Worm (Caenorhabditis elegans): ENCODE results near the gene fbxa-64.

The fbxa-64 gene

DNA sequence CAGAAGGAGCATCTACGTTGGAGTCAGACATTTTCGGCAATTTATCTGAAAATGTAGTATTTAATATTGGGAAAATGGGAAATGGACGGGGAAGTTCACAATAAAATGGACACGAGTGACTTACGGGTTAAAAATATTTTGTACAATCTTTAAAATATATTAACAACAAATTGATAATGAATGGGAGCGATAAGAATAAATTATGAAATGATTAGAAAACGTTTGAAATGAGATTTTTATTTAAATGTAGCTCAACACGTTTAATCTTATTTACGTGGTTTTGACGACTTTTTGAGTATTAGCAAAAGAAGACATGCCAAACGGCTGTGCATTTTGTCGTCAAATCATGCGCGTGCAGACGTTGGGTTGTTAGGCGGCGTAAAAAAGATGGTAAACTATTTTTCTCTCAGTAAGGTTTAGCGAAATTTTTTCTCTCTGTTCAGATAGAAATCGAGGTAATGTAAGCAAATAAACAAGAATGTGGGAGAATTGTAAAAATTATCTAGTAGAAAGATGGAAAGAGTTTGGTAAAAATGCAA is at the start of gene fbxa-64:
Gene fbxa-64, minus strand, starts transcription at position 51 of the 539 bp plus-strand sequence.
- peak in 2 of 3 experiments; percentile 26 to 53 for TF ChIP-seq dpl-1 (GFP tag; optimal IDR thresholded peaks at IDR 0.05)
- peak; percentile 50 for TF ChIP-seq mep-1 (tag; optimal IDR thresholded peaks at IDR 0.05)
- no peak for TF ChIP-seq aly-2 (tag; optimal IDR thresholded peaks at IDR 0.05)
- no peak for TF ChIP-seq ceh-82 (tag; optimal IDR thresholded peaks at IDR 0.05)
- no peak for TF ChIP-seq unc-62 (GFP tag; optimal IDR thresholded peaks at IDR 0.05)
- TF ChIP-seq ama-1 (optimal IDR thresholded peaks at IDR 0.05): no peak
- peak; percentile 44 for TF ChIP-seq snu-23 (GFP tag; optimal IDR thresholded peaks at IDR 0.05)
- TF ChIP-seq nhr-28 (tag; optimal IDR thresholded peaks at IDR 0.05): no peak
- peak; percentile 10 for TF ChIP-seq nhr-20 (tag; optimal IDR thresholded peaks at IDR 0.05)
- TF ChIP-seq lir-3 (tag; optimal IDR thresholded peaks at IDR 0.05; ENCODE audit: poor library complexity): no peak
- TF ChIP-seq sptf-1 (tag; optimal IDR thresholded peaks at IDR 0.05): no peak
- TF ChIP-seq C04F5.9 (tag; optimal IDR thresholded peaks at IDR 0.05): no peak
- no peak for TF ChIP-seq vab-15 (tag; optimal IDR thresholded peaks at IDR 0.05)
- TF ChIP-seq swsn-7 (tag; optimal IDR thresholded peaks at IDR 0.05): peak; percentile 7
- peak; percentile 14 for TF ChIP-seq blmp-1 (tag; optimal IDR thresholded peaks at IDR 0.05)
- TF ChIP-seq ets-5 (GFP tag; IDR thresholded peaks at IDR 0.05): no peak
- TF ChIP-seq Y116A8C.19 (tag; optimal IDR thresholded peaks at IDR 0.05; ENCODE audit: borderline replicate concordance): no peak
- TF ChIP-seq elt-3 (tag; optimal IDR thresholded peaks at IDR 0.05): no peak
- peak; percentile 21 for TF ChIP-seq nhr-47 (tag; optimal IDR thresholded peaks at IDR 0.05)
- TF ChIP-seq lin-35 (GFP tag; optimal IDR thresholded peaks at IDR 0.05): peak; percentile 27 to 46
- TF ChIP-seq ceh-90 (tag; optimal IDR thresholded peaks at IDR 0.05): no peak
- TF ChIP-seq efl-1 (optimal IDR thresholded peaks at IDR 0.05): peak; percentile 24 to 38
- TF ChIP-seq efl-1 (GFP tag; optimal IDR thresholded peaks at IDR 0.05 in 1 of 2): peak; percentile 39 to 94
- TF ChIP-seq lsy-2 (tag; optimal IDR thresholded peaks at IDR 0.05): peak in 1 of 2 experiments; percentile 2
- TF ChIP-seq tlp-1 (tag; optimal IDR thresholded peaks at IDR 0.05): no peak
- TF ChIP-seq F16B12.6 (tag; optimal IDR thresholded peaks at IDR 0.05): peak; percentile 83
- no peak for TF ChIP-seq hpl-2 (GFP tag; optimal IDR thresholded peaks at IDR 0.05)
- no peak for TF ChIP-seq grh-1 (GFP tag; IDR thresholded peaks at IDR 0.05)
- no peak for TF ChIP-seq ceh-88 (GFP tag; IDR thresholded peaks at IDR 0.05)
- TF ChIP-seq ces-1 (GFP tag; optimal IDR thresholded peaks at IDR 0.05): no peak
- TF ChIP-seq nhr-71 (tag; optimal IDR thresholded peaks at IDR 0.05): peak; percentile 21
- no peak for TF ChIP-seq efl-3 (GFP tag; optimal IDR thresholded peaks at IDR 0.05)

DNA sequence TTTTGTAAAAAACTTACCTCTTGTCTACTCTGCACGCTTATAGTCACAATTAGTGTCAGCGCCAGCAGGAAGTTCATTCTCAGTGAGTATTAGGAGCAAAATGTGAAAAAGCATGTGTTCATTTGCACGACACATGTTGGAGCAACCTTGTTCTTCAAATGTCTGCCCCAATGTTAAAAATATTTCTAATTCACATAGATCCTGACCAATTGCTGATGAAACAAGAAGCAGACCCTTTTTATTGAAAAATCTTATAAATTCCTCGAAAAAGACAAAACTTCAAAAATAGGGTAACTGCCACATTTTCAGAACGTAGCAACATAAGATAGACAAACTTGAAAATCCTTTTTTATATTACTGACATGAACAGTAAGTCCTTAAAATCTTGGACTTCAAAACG is 46.2 kb upstream of the fbxa-64 start, which contains the start of gene C17B7.8:
Gene C17B7.8, minus strand, starts transcription at position 101 of the 400 bp plus-strand sequence.
- TF ChIP-seq unc-30 (tag; optimal IDR thresholded peaks at IDR 0.05) (no peak), skn-1 (tag; optimal IDR thresholded peaks at IDR 0.05) (no peak), egl-27 (tag; optimal IDR thresholded peaks at IDR 0.05) (no peak), ceh-82 (tag; optimal IDR thresholded peaks at IDR 0.05) (no peak), tlp-1 (tag; optimal IDR thresholded peaks at IDR 0.05) (no peak), elt-2 (tag; optimal IDR thresholded peaks at IDR 0.05) (no peak), zip-4 (GFP tag; optimal IDR thresholded peaks at IDR 0.05) (no peak), alr-1 (tag; optimal IDR thresholded peaks at IDR 0.05; ENCODE audit: borderline replicate concordance) (no peak), egl-13 (tag; optimal IDR thresholded peaks at IDR 0.05) (no peak)

ce11 chrV:3320432-3320831 is 42.5 kb upstream of the fbxa-64 start, which contains the start of gene C17B7.14:
TSS of gene C17B7.14 (minus strand) at chrV:3320532.
- TF ChIP-seq lin-39 (tag; optimal IDR thresholded peaks at IDR 0.05): no peak
- no peak for TF ChIP-seq nhr-84 (tag; optimal IDR thresholded peaks at IDR 0.05)
- TF ChIP-seq unc-86 (tag; optimal IDR thresholded peaks at IDR 0.05): no peak
- TF ChIP-seq mdl-1 (tag; optimal IDR thresholded peaks at IDR 0.05): no peak
- TF ChIP-seq ztf-11 (tag; optimal IDR thresholded peaks at IDR 0.05): no peak
- no peak for TF ChIP-seq egl-13 (tag; optimal IDR thresholded peaks at IDR 0.05)
- no peak for TF ChIP-seq egl-27 (tag; optimal IDR thresholded peaks at IDR 0.05)
- TF ChIP-seq lir-3 (tag; optimal IDR thresholded peaks at IDR 0.05; ENCODE audit: poor library complexity): no peak
- TF ChIP-seq isw-1 (GFP tag; IDR thresholded peaks at IDR 0.05): no peak
- TF ChIP-seq tbx-2 (tag; optimal IDR thresholded peaks at IDR 0.05): no peak
- TF ChIP-seq nhr-20 (tag; optimal IDR thresholded peaks at IDR 0.05): no peak
- no peak for TF ChIP-seq ama-1 (optimal IDR thresholded peaks at IDR 0.05)
- no peak for TF ChIP-seq irx-1 (tag; optimal IDR thresholded peaks at IDR 0.05)
- no peak for TF ChIP-seq mab-9 (GFP tag; IDR thresholded peaks at IDR 0.05)
- TF ChIP-seq sox-4 (tag; optimal IDR thresholded peaks at IDR 0.05): no peak
- no peak for TF ChIP-seq nhr-237 (tag; optimal IDR thresholded peaks at IDR 0.05)
- TF ChIP-seq skn-1 (tag; optimal IDR thresholded peaks at IDR 0.05): no peak
- no peak for TF ChIP-seq sup-37 (GFP tag; optimal IDR thresholded peaks at IDR 0.05)
- TF ChIP-seq tlp-1 (tag; optimal IDR thresholded peaks at IDR 0.05): no peak

Data from whole organism, L1 larva.